Worm (Caenorhabditis elegans) whole organism, late embryonic: ENCODE results near the gene F17C8.6.

Experiments used
- C08G9.2 ChIP-seq: sonication (generic microtip); optimal IDR thresholded peaks from 2 replicates; lab custom pipeline; 2016; ENCODE audit warnings: mild to moderate bottlenecking, missing genetic modification characterization, moderate library complexity, missing compliant biosample characterization
- ceh-31 ChIP-seq: sonication (generic microtip); optimal IDR thresholded peaks from 2 replicates; lab custom pipeline; 2016; ENCODE audit warnings: missing genetic modification characterization, missing compliant biosample characterization

ce11 chrIII:4792560-4793136 is 46.8 kb upstream of the F17C8.6 start, which contains the start of gene mip-1:
- no peak for TF ChIP-seq ceh-31 (tag; lab: Kevin White, UChicago)
- TF ChIP-seq C08G9.2 (tag; lab: Kevin White, UChicago): no peak
